Worm (Caenorhabditis elegans) whole organism, young adult: ENCODE measurements around the gene T28A8.8.

Source experiments
- T07F8.4 ChIP-seq: sonication (generic microtip); optimal IDR thresholded peaks from 2 replicates; lab custom pipeline; 2016; ENCODE audit warnings: mild to moderate bottlenecking, missing genetic modification characterization, moderate library complexity, missing compliant biosample characterization
- dpl-1 ChIP-seq: fragments of 150-350 bp; optimal IDR thresholded peaks from 2 replicates; lab custom pipeline; 2014; ENCODE audit warnings: missing biosample characterization, missing genetic modification reagents, missing genetic modification characterization
- hmg-20 ChIP-seq: fragments of 200-800 bp; sonication (Bioruptor generic); IDR thresholded peaks from 2 replicates; pipeline ENCODE4 v1.3.6; 2022; ENCODE audit warnings: missing genetic modification reagents, missing genetic modification characterization, missing compliant biosample characterization
- lin-26 ChIP-seq: fragments of 200-800 bp; sonication (Bioruptor generic); IDR thresholded peaks from 2 replicates; pipeline ENCODE4 v1.3.6; 2022; ENCODE audit warnings: missing genetic modification reagents, missing genetic modification characterization, missing compliant biosample characterization
- lin-54 ChIP-seq: fragments of 200-800 bp; sonication (Bioruptor generic); optimal IDR thresholded peaks from 2 replicates; lab custom pipeline; 2018; ENCODE audit warnings: mild to moderate bottlenecking, missing genetic modification characterization, missing compliant biosample characterization
- lsl-1 ChIP-seq: fragments of 200-800 bp; sonication (Bioruptor generic); optimal IDR thresholded peaks from 2 replicates; lab custom pipeline; 2018; ENCODE audit warnings: mild to moderate bottlenecking, missing genetic modification characterization, moderate library complexity, missing compliant biosample characterization
- madf-10 ChIP-seq: sonication (generic microtip); optimal IDR thresholded peaks from 2 replicates; lab custom pipeline; 2016; ENCODE audit warnings: mild to moderate bottlenecking, missing genetic modification characterization, missing compliant biosample characterization
- mes-4 ChIP-seq: sonication (generic microtip); optimal IDR thresholded peaks from 2 replicates; lab custom pipeline; 2016; ENCODE audit warnings: missing genotype, missing genetic modification characterization, missing compliant biosample characterization
- rcor-1 ChIP-seq: fragments of 200-800 bp; sonication (Bioruptor generic); IDR thresholded peaks from 2 replicates; pipeline ENCODE4 v1.3.6; 2022; ENCODE audit warnings: missing genetic modification reagents, missing genetic modification characterization, missing compliant biosample characterization
- snpc-1.3 ChIP-seq: sonication (generic microtip); optimal IDR thresholded peaks from 2 replicates; lab custom pipeline; 2017; ENCODE audit warnings: missing genetic modification characterization, mild to moderate bottlenecking, missing compliant biosample characterization, antibody characterized with exemption, moderate library complexity, missing genotype, missing genetic modification reagents; ENCODE audit not compliant: insufficient read depth

- TF ChIP-seq snpc-1.3 (no peak), hmg-20 (GFP tag; lab: Robert Waterston, UW) (no peak), madf-10 (tag; lab: Kevin White, UChicago) (no peak), lin-54 (GFP tag; lab: Kevin White, UChicago) (no peak), T07F8.4 (tag; lab: Kevin White, UChicago) (no peak), lsl-1 (GFP tag; lab: Kevin White, UChicago) (no peak), dpl-1 (GFP tag; lab: Kevin White, UChicago) (no peak), lin-26 (no peak), rcor-1 (GFP tag; lab: Robert Waterston, UW) (no peak), mes-4 (tag; lab: Kevin White, UChicago) (no peak)
Measured at ce11 chrIII:13510753-13511152, 8.1 kb downstream of the T28A8.8 start.
